Fruit fly (Drosophila melanogaster) whole organism, embryonic: ENCODE measurements around the gene scramb2.

Experiments used
- Antp ChIP-seq: fragments of 200-800 bp; sonication (Bioruptor generic); optimal IDR thresholded peaks from 3 replicates; lab custom pipeline; 2016; ENCODE audit warnings: missing biosample characterization, missing genetic modification characterization
- Bgb ChIP-seq: fragments of 200-800 bp; sonication (Bioruptor generic); IDR thresholded peaks from 2 replicates; pipeline ENCODE4 v1.3.6; 2022; ENCODE audit warnings: missing biosample characterization, missing genetic modification characterization; ENCODE audit not compliant: partially characterized antibody
- C15 ChIP-seq: fragments of 200-800 bp; sonication (Bioruptor generic); IDR thresholded peaks from 3 replicates; pipeline ENCODE4 v1.3.6; 2022; ENCODE audit warnings: missing biosample characterization, missing genetic modification characterization
- CG10654 ChIP-seq: fragments of 200-800 bp; sonication (Bioruptor generic); optimal IDR thresholded peaks from 2 replicates; lab custom pipeline; 2016; ENCODE audit warnings: missing biosample characterization, missing genetic modification characterization
- CG11247 ChIP-seq: fragments of 200-800 bp; sonication (Bioruptor generic); IDR thresholded peaks from 2 replicates; pipeline ENCODE4 v1.3.6; 2022; ENCODE audit warnings: missing biosample characterization, missing genetic modification characterization
- CG11456 ChIP-seq: fragments of 200-800 bp; sonication (Bioruptor generic); IDR thresholded peaks from 3 replicates; pipeline ENCODE4 v1.3.6; 2022; ENCODE audit warnings: missing biosample characterization, missing genetic modification characterization
- CG11695 ChIP-seq: fragments of 200-800 bp; sonication (Bioruptor generic); IDR thresholded peaks from 3 replicates; pipeline ENCODE4 v1.3.6; 2022; ENCODE audit warnings: missing biosample characterization, missing genetic modification characterization
- CG13775 ChIP-seq: fragments of 200-800 bp; sonication (Bioruptor generic); optimal IDR thresholded peaks from 3 replicates; lab custom pipeline; 2017; ENCODE audit warnings: missing biosample characterization, mild to moderate bottlenecking, missing genetic modification characterization
- CG13894 ChIP-seq: fragments of 200-800 bp; sonication (Bioruptor generic); optimal IDR thresholded peaks from 3 replicates; lab custom pipeline; 2018; ENCODE audit warnings: missing biosample characterization, mild to moderate bottlenecking, missing genetic modification characterization, moderate library complexity
- CG15011 ChIP-seq: fragments of 200-800 bp; sonication (Bioruptor generic); optimal IDR thresholded peaks from 3 replicates; lab custom pipeline; 2018; ENCODE audit warnings: missing biosample characterization, mild to moderate bottlenecking, missing genetic modification characterization
- CG16813 ChIP-seq: fragments of 200-800 bp; sonication (Bioruptor generic); IDR thresholded peaks from 3 replicates; pipeline ENCODE4 v1.3.6; 2022; ENCODE audit warnings: missing biosample characterization, missing genetic modification characterization; ENCODE audit not compliant: partially characterized antibody
- CG2120 ChIP-seq: fragments of 200-800 bp; sonication (Bioruptor generic); optimal IDR thresholded peaks from 3 replicates; lab custom pipeline; 2016; ENCODE audit warnings: missing biosample characterization, missing genetic modification characterization
- CG2129 ChIP-seq: fragments of 200-800 bp; sonication (Bioruptor generic); IDR thresholded peaks from 2 replicates; pipeline ENCODE4 v1.3.6; 2022; ENCODE audit warnings: missing biosample characterization, missing genetic modification characterization; ENCODE audit not compliant: partially characterized antibody
- CG2712 ChIP-seq: fragments of 200-800 bp; optimal IDR thresholded peaks from 3 replicates; lab custom pipeline; 2019; ENCODE audit warnings: missing biosample characterization, mild to moderate bottlenecking, missing genetic modification characterization, moderate library complexity
- CG31224 ChIP-seq: fragments of 200-800 bp; sonication (Bioruptor generic); IDR thresholded peaks from 2 replicates; pipeline ENCODE4 v1.3.6; 2022; ENCODE audit warnings: missing biosample characterization, missing genetic modification characterization
- CG31441 ChIP-seq: fragments of 200-800 bp; sonication (Bioruptor generic); IDR thresholded peaks from 2 replicates; pipeline ENCODE4 v1.3.6; 2022; ENCODE audit warnings: missing biosample characterization, missing genetic modification characterization
- CG4854 ChIP-seq: fragments of 200-800 bp; sonication (Bioruptor generic); optimal IDR thresholded peaks from 2 replicates; lab custom pipeline; 2016; ENCODE audit warnings: missing biosample characterization, missing genetic modification characterization, inconsistent platforms
- CG6175 ChIP-seq: fragments of 200-800 bp; sonication (Bioruptor generic); IDR thresholded peaks from 3 replicates; pipeline ENCODE4 v1.3.6; 2022; ENCODE audit warnings: missing biosample characterization, missing genetic modification characterization
- CG6854 ChIP-seq: fragments of 200-800 bp; sonication (Bioruptor generic); optimal IDR thresholded peaks from 3 replicates; lab custom pipeline; 2017; ENCODE audit warnings: missing biosample characterization, mild to moderate bottlenecking, missing genetic modification characterization
- CG7987 ChIP-seq: fragments of 200-800 bp; sonication (Bioruptor generic); optimal IDR thresholded peaks from 2 replicates; lab custom pipeline; 2018; ENCODE audit warnings: missing biosample characterization, mild to moderate bottlenecking, missing genetic modification characterization, moderate library complexity
- CoRest ChIP-seq: fragments of 200-800 bp; sonication (Bioruptor generic); optimal IDR thresholded peaks from 3 replicates; lab custom pipeline; 2018; ENCODE audit warnings: missing biosample characterization, mild to moderate bottlenecking, missing genetic modification characterization, moderate library complexity
- Dref ChIP-seq: fragments of 200-800 bp; sonication (Bioruptor generic); IDR thresholded peaks from 2 replicates; pipeline ENCODE4 v1.3.6; 2022; ENCODE audit warnings: missing biosample characterization, missing genetic modification characterization
- HLHmδ ChIP-seq: fragments of 200-800 bp; sonication (Bioruptor generic); optimal IDR thresholded peaks from 2 replicates; lab custom pipeline; 2018; ENCODE audit warnings: missing biosample characterization, mild to moderate bottlenecking, missing genetic modification characterization, moderate library complexity
- Hmr ChIP-seq: fragments of 200-800 bp; sonication (Bioruptor generic); optimal IDR thresholded peaks from 3 replicates; lab custom pipeline; 2017; ENCODE audit warnings: mild to moderate bottlenecking, missing biosample characterization, missing genetic modification reagents, missing genetic modification characterization
- Kr ChIP-seq: fragments of 200-800 bp; sonication (Bioruptor generic); optimal IDR thresholded peaks from 2 replicates; lab custom pipeline; 2017; ENCODE audit warnings: missing biosample characterization, mild to moderate bottlenecking, missing genetic modification characterization
- Lim3 ChIP-seq: fragments of 200-800 bp; sonication (Bioruptor generic); IDR thresholded peaks from 2 replicates; pipeline ENCODE4 v1.3.6; 2022; ENCODE audit warnings: missing biosample characterization, missing genetic modification characterization
- Med ChIP-seq: fragments of 200-800 bp; sonication (Bioruptor generic); peaks from one replicate; lab custom pipeline; 2016; ENCODE audit warnings: missing biosample characterization, missing genetic modification characterization, mild to moderate bottlenecking, inconsistent platforms, moderate library complexity
- NFAT ChIP-seq: fragments of 200-800 bp; sonication (Bioruptor generic); IDR thresholded peaks from 2 replicates; pipeline ENCODE4 v1.3.6; 2022; ENCODE audit warnings: missing biosample characterization, missing genetic modification characterization
- Scr ChIP-seq: fragments of 200-800 bp; sonication (Bioruptor generic); IDR thresholded peaks from 2 replicates; pipeline ENCODE4 v1.3.6; 2022; ENCODE audit warnings: missing biosample characterization, missing genetic modification characterization; ENCODE audit not compliant: partially characterized antibody
- Six4 ChIP-seq: fragments of 200-800 bp; sonication (Bioruptor generic); optimal IDR thresholded peaks from 2 replicates; lab custom pipeline; 2016; ENCODE audit warnings: missing biosample characterization, missing genetic modification characterization
- Vsx1 ChIP-seq: fragments of 200-800 bp; sonication (Bioruptor generic); optimal IDR thresholded peaks from 2 replicates; lab custom pipeline; 2017; ENCODE audit warnings: missing biosample characterization, mild to moderate bottlenecking, missing genetic modification characterization, missing genetic modification reagents
- dmrt11E ChIP-seq: fragments of 200-800 bp; sonication (Bioruptor generic); optimal IDR thresholded peaks from 3 replicates; lab custom pipeline; 2018; ENCODE audit warnings: missing biosample characterization, mild to moderate bottlenecking, missing genetic modification characterization, moderate library complexity
- emc ChIP-seq: fragments of 200-800 bp; sonication (Bioruptor generic); optimal IDR thresholded peaks from 2 replicates; lab custom pipeline; 2016; ENCODE audit warnings: missing biosample characterization, missing genetic modification characterization
- exex ChIP-seq: fragments of 200-800 bp; sonication (Bioruptor generic); optimal IDR thresholded peaks from 4 replicates; lab custom pipeline; 2018; ENCODE audit warnings: missing biosample characterization, mild to moderate bottlenecking, missing genetic modification characterization, moderate library complexity
- fu2 ChIP-seq: fragments of 200-800 bp; sonication (Bioruptor generic); optimal IDR thresholded peaks from 2 replicates; lab custom pipeline; 2016; ENCODE audit warnings: missing biosample characterization, missing genetic modification characterization
- oc ChIP-seq: fragments of 200-800 bp; sonication (Bioruptor generic); optimal IDR thresholded peaks from 2 replicates; lab custom pipeline; 2018; ENCODE audit warnings: missing biosample characterization, mild to moderate bottlenecking, missing genetic modification characterization, moderate library complexity
- otp ChIP-seq: fragments of 200-800 bp; sonication (Bioruptor generic); IDR thresholded peaks from 3 replicates; pipeline ENCODE4, ENCODE4 v1.3.6; 2022; ENCODE audit warnings: missing biosample characterization, missing genetic modification characterization
- pb ChIP-seq: fragments of 200-800 bp; sonication (Bioruptor generic); optimal IDR thresholded peaks from 3 replicates; lab custom pipeline; 2016; ENCODE audit warnings: missing biosample characterization, missing genetic modification characterization
- psq ChIP-seq: fragments of 200-800 bp; sonication (Bioruptor generic); optimal IDR thresholded peaks from 2 replicates; lab custom pipeline; 2017; ENCODE audit warnings: missing biosample characterization, missing genetic modification characterization
- pum ChIP-seq: fragments of 200-800 bp; sonication (Bioruptor generic); optimal IDR thresholded peaks from 2 replicates; lab custom pipeline; 2016; ENCODE audit warnings: missing biosample characterization, missing genetic modification characterization
- sd ChIP-seq: fragments of 200-800 bp; sonication (Bioruptor generic); optimal IDR thresholded peaks from 3 replicates; lab custom pipeline; 2018; ENCODE audit warnings: missing biosample characterization, mild to moderate bottlenecking, missing genetic modification characterization, moderate library complexity
- tap ChIP-seq: fragments of 200-800 bp; optimal IDR thresholded peaks from 3 replicates; lab custom pipeline; 2019; ENCODE audit warnings: missing biosample characterization, mild to moderate bottlenecking, missing genetic modification characterization, moderate library complexity
- tll ChIP-seq, 2 experiments: fragments of 200-800 bp in 1 of 2; fragments of >200 bp in 1 of 2; sonication (Bioruptor generic) in 1 of 2; optimal IDR thresholded peaks; 2 replicates each; lab custom pipeline; 2017 to 2019; ENCODE audit warnings: missing biosample characterization in 2 of 2, missing genetic modification characterization in 2 of 2, mild to moderate bottlenecking in 1 of 2, moderate library complexity in 1 of 2
- unc-4 ChIP-seq: fragments of 200-800 bp; sonication (Bioruptor generic); IDR thresholded peaks from 2 replicates; pipeline ENCODE4 v1.3.6; 2022; ENCODE audit warnings: missing biosample characterization, missing genetic modification characterization; ENCODE audit not compliant: partially characterized antibody
- vnd ChIP-seq: fragments of 200-800 bp; sonication (Bioruptor generic); IDR thresholded peaks from 3 replicates; pipeline ENCODE4 v1.3.6; 2022; ENCODE audit warnings: missing biosample characterization, missing genetic modification characterization; ENCODE audit not compliant: partially characterized antibody
- yki ChIP-seq: fragments of >200 bp; optimal IDR thresholded peaks from 3 replicates; lab custom pipeline; 2018
- z ChIP-seq: fragments of 200-800 bp; sonication (Bioruptor generic); IDR thresholded peaks from 3 replicates; pipeline ENCODE4 v1.3.6; 2022; ENCODE audit warnings: missing biosample characterization, missing genetic modification characterization
- zf30C ChIP-seq: fragments of 200-800 bp; sonication (Bioruptor generic); optimal IDR thresholded peaks from 3 replicates; lab custom pipeline; 2018; ENCODE audit warnings: missing biosample characterization, mild to moderate bottlenecking, missing genetic modification characterization
- zfh1 ChIP-seq: fragments of 200-800 bp; sonication (Bioruptor generic); IDR thresholded peaks from 3 replicates; pipeline ENCODE4 v1.3.6; 2022; ENCODE audit warnings: missing biosample characterization, missing genetic modification characterization

Gene scramb2

DNA sequence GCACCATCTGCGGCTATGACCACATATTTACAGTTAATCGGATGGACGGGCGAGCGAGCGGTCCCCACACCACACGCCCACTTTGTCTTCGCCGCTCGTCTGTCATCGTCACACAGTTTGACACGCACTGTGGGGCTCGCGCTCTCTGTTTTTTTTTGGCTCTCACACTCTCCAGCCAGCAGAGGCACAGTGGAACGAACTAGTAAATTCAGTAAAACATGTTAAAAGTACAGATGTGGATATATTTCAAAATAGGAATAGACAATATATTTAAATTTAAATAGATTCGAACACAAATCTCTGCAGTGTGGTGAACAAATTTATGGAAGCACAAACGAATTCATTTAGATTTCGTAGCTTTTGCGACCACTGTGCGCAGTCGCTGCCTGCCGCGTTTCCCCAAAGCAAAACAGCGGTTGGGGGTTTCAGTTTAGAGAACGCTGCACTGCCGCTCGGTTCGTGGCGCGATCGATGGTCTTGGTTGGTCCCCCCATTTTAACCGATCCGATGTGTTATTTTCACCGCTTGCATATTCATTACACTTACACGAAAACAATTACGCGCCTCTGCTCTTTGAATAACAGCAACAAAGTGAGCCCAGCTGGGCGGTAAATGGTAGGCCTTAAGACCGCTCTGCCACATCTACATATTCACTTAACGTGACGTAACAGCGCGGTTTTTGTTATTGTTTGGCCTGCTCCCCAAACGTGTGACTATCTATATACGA lies 34.7 kb upstream of the scramb2 start (continued):
- TF ChIP-seq Six4 (GFP tag; lab: Kevin White, UChicago) (peak; percentile 99), CG31224 (peak; percentile 95), Antp (GFP tag; lab: Kevin White, UChicago) (peak; percentile 94), dmrt11E (tag; lab: Kevin White, UChicago) (peak; percentile 97), Scr (GFP tag; lab: Robert Waterston, UW) (peak; percentile 68), CG2120 (peak; percentile 99), CG13894 (peak; percentile 98), CG11456 (GFP tag; lab: Robert Waterston, UW) (peak; percentile 98), Dref (peak; percentile 44), fu2 (GFP tag; lab: Kevin White, UChicago) (peak; percentile 93), CG15011 (GFP tag; lab: Kevin White, UChicago) (peak; percentile 95), otp (peak; percentile 99), pb (GFP tag; lab: Kevin White, UChicago) (peak; percentile 91), CG10654 (GFP tag; lab: Kevin White, UChicago) (peak; percentile 97), Kr (GFP tag; lab: Kevin White, UChicago) (no peak), CG2712 (peak; percentile 98), emc (peak; percentile 91), CG11247 (GFP tag; lab: Robert Waterston, UW) (peak; percentile 98), CoRest (peak; percentile 98), oc (tag; lab: Kevin White, UChicago) (peak; percentile 99), CG13775 (GFP tag; lab: Kevin White, UChicago) (peak; percentile 98), NFAT (GFP tag; lab: Robert Waterston, UW) (peak; percentile 98), CG31441 (GFP tag; lab: Robert Waterston, UW) (peak; percentile 96), Med (peak; percentile 100), CG16813 (GFP tag; lab: Robert Waterston, UW) (peak; percentile 66), Lim3 (GFP tag; lab: Robert Waterston, UW) (peak; percentile 90), CG11695 (GFP tag; lab: Robert Waterston, UW) (peak; percentile 99), CG6175 (GFP tag; lab: Robert Waterston, UW) (peak; percentile 97), pum (GFP tag; lab: Kevin White, UChicago) (peak; percentile 94), Vsx1 (peak; percentile 96), zf30C (peak; percentile 44), tll (GFP tag; optimal IDR thresholded peaks at IDR 0.05; lab: Kevin White, UChicago) (peak in 1 of 2 experiments; percentile 30), sd (tag; lab: Kevin White, UChicago) (peak; percentile 93), vnd (GFP tag; lab: Robert Waterston, UW) (peak; percentile 83), HLHmδ (GFP tag; lab: Kevin White, UChicago) (peak; percentile 31), Bgb (GFP tag; lab: Robert Waterston, UW) (peak; percentile 81), C15 (GFP tag; lab: Robert Waterston, UW) (peak; percentile 96), yki (no peak), Hmr (GFP tag; lab: Kevin White, UChicago) (peak; percentile 99), CG4854 (GFP tag; lab: Kevin White, UChicago) (peak; percentile 97), tap (tag; lab: Kevin White, UChicago) (peak; percentile 98), exex (peak; percentile 94), CG7987 (GFP tag; lab: Kevin White, UChicago) (peak; percentile 98), z (GFP tag; lab: Robert Waterston, UW) (peak; percentile 78), CG2129 (GFP tag; lab: Robert Waterston, UW) (no peak), unc-4 (GFP tag; lab: Robert Waterston, UW) (peak; percentile 41; the same call in 1 of the 2 replicates), zfh1 (peak; percentile 99), psq (GFP tag; lab: Kevin White, UChicago) (peak; percentile 94), CG6854 (peak; percentile 99)
